Fruit fly (Drosophila melanogaster) whole organism, embryonic: Measurements from ENCODE around the gene CG44437.
A peak's percentile ranks its signal among the peaks of the same experiment; 100 is the strongest.

Experiments
- Awh ChIP-seq: fragments of 200-800 bp; sonication (Bioruptor generic); IDR thresholded peaks from 2 replicates; pipeline ENCODE4, ENCODE4 v1.3.6; 2022; ENCODE audit warnings: missing biosample characterization, missing genetic modification characterization
- CG10321 ChIP-seq: fragments of 200-800 bp; sonication (Bioruptor generic); IDR thresholded peaks from 2 replicates; pipeline ENCODE4 v1.3.6; 2022; ENCODE audit warnings: missing biosample characterization, missing genetic modification characterization
- CG10959 ChIP-seq: fragments of 200-800 bp; sonication (Bioruptor generic); IDR thresholded peaks from 2 replicates; pipeline ENCODE4 v1.3.6; 2022; ENCODE audit warnings: missing biosample characterization, missing genetic modification characterization
- CG11723 ChIP-seq: fragments of 200-800 bp; sonication (Bioruptor generic); optimal IDR thresholded peaks from 2 replicates; lab custom pipeline; 2017; ENCODE audit warnings: missing biosample characterization, mild to moderate bottlenecking, missing genetic modification characterization
- CG12659 ChIP-seq: fragments of 200-800 bp; sonication (Bioruptor generic); optimal IDR thresholded peaks from 3 replicates; lab custom pipeline; 2017; ENCODE audit warnings: mild to moderate bottlenecking, missing biosample characterization, missing genetic modification reagents, missing genetic modification characterization
- CG15073 ChIP-seq: fragments of 200-800 bp; sonication (Bioruptor generic); optimal IDR thresholded peaks from 2 replicates; lab custom pipeline; 2016; ENCODE audit warnings: missing biosample characterization, missing genetic modification characterization
- CG15601 ChIP-seq: fragments of 200-800 bp; sonication (Bioruptor generic); optimal IDR thresholded peaks from 3 replicates; lab custom pipeline; 2019; ENCODE audit warnings: missing biosample characterization, mild to moderate bottlenecking, missing genetic modification characterization, moderate library complexity
- CG17186 ChIP-seq: fragments of 200-800 bp; sonication (Bioruptor generic); optimal IDR thresholded peaks from 3 replicates; lab custom pipeline; 2017; ENCODE audit warnings: missing biosample characterization, missing genetic modification reagents, missing genetic modification characterization
- CG18619 ChIP-seq: fragments of 200-800 bp; sonication (Bioruptor generic); optimal IDR thresholded peaks from 3 replicates; lab custom pipeline; 2017; ENCODE audit warnings: missing biosample characterization, mild to moderate bottlenecking, missing genetic modification characterization
- CG2129 ChIP-seq: fragments of 200-800 bp; sonication (Bioruptor generic); IDR thresholded peaks from 2 replicates; pipeline ENCODE4 v1.3.6; 2022; ENCODE audit warnings: missing biosample characterization, missing genetic modification characterization; ENCODE audit not compliant: partially characterized antibody
- CG4820 ChIP-seq: fragments of 200-800 bp; sonication (Bioruptor generic); optimal IDR thresholded peaks from 3 replicates; lab custom pipeline; 2016; ENCODE audit warnings: missing biosample characterization, missing genetic modification characterization
- CG6654 ChIP-seq: fragments of 200-800 bp; sonication (Bioruptor generic); optimal IDR thresholded peaks from 2 replicates; lab custom pipeline; 2017; ENCODE audit warnings: missing biosample characterization, mild to moderate bottlenecking, missing genetic modification characterization
- CG6813 ChIP-seq: fragments of 200-800 bp; sonication (Bioruptor generic); optimal IDR thresholded peaks from 2 replicates; lab custom pipeline; 2017; ENCODE audit warnings: missing biosample characterization, missing genetic modification characterization, mild to moderate bottlenecking, moderate library complexity, missing genetic modification reagents
- CG9437 ChIP-seq: fragments of 200-800 bp; sonication (Bioruptor generic); optimal IDR thresholded peaks from 2 replicates; lab custom pipeline; 2018; ENCODE audit warnings: missing biosample characterization, mild to moderate bottlenecking, missing genetic modification characterization
- CHES-1-like ChIP-seq: fragments of 200-800 bp; sonication (Bioruptor generic); optimal IDR thresholded peaks from 2 replicates; lab custom pipeline; 2016; ENCODE audit warnings: missing biosample characterization, missing genetic modification characterization
- D ChIP-seq, 2 experiments: fragments of 200-800 bp in 1 of 2; fragments of >200 bp in 1 of 2; sonication (Bioruptor generic) in 1 of 2; optimal IDR thresholded peaks; 2 replicates in 1 of 2; 3 replicates in 1 of 2; lab custom pipeline; 2017; ENCODE audit warnings: mild to moderate bottlenecking in 1 of 2, missing biosample characterization in 1 of 2, missing genetic modification characterization in 1 of 2, missing genetic modification reagents in 1 of 2
- D19A ChIP-seq: fragments of 200-800 bp; optimal IDR thresholded peaks from 3 replicates; lab custom pipeline; 2019; ENCODE audit warnings: missing biosample characterization, mild to moderate bottlenecking, missing genetic modification characterization, moderate library complexity
- Dp ChIP-seq: fragments of 200-800 bp; sonication (Bioruptor generic); optimal IDR thresholded peaks from 2 replicates; lab custom pipeline; 2018; ENCODE audit warnings: missing biosample characterization, mild to moderate bottlenecking, missing genetic modification characterization, moderate library complexity
- HLH3B ChIP-seq: fragments of 200-800 bp; sonication (Bioruptor generic); IDR thresholded peaks from 2 replicates; pipeline ENCODE4 v1.3.6; 2022; ENCODE audit warnings: missing biosample characterization, missing genetic modification characterization
- Hmr ChIP-seq: fragments of 200-800 bp; sonication (Bioruptor generic); optimal IDR thresholded peaks from 3 replicates; lab custom pipeline; 2017; ENCODE audit warnings: mild to moderate bottlenecking, missing biosample characterization, missing genetic modification reagents, missing genetic modification characterization
- Hmx ChIP-seq: fragments of 200-800 bp; sonication (Bioruptor generic); optimal IDR thresholded peaks from 2 replicates; lab custom pipeline; 2016; ENCODE audit warnings: missing biosample characterization, missing genetic modification characterization
- Hr3 ChIP-seq: fragments of 200-800 bp; sonication (Bioruptor generic); optimal IDR thresholded peaks from 3 replicates; lab custom pipeline; 2016; ENCODE audit warnings: missing biosample characterization, missing genetic modification characterization
- Hr51 ChIP-seq, 2 experiments: fragments of 200-800 bp; sonication (Bioruptor generic); optimal IDR thresholded peaks; 2 replicates in 1 of 2; 3 replicates in 1 of 2; lab custom pipeline; 2016 to 2018; ENCODE audit warnings: missing biosample characterization in 2 of 2, missing genetic modification characterization in 2 of 2, mild to moderate bottlenecking in 1 of 2, moderate library complexity in 1 of 2
- Meics ChIP-seq: fragments of 200-800 bp; sonication (Bioruptor generic); optimal IDR thresholded peaks from 2 replicates; lab custom pipeline; 2017; ENCODE audit warnings: missing biosample characterization, mild to moderate bottlenecking, missing genetic modification characterization
- Nf-YA ChIP-seq: fragments of 200-800 bp; sonication (Bioruptor generic); IDR thresholded peaks from 2 replicates; pipeline ENCODE4 v1.3.6; 2022; ENCODE audit warnings: missing biosample characterization, missing genetic modification characterization
- NfI ChIP-seq: fragments of 200-800 bp; sonication (Bioruptor generic); optimal IDR thresholded peaks from 3 replicates; lab custom pipeline; 2018; ENCODE audit warnings: missing biosample characterization, mild to moderate bottlenecking, missing genetic modification characterization, moderate library complexity
- Oli ChIP-seq: fragments of 200-800 bp; sonication (Bioruptor generic); optimal IDR thresholded peaks from 2 replicates; lab custom pipeline; 2018; ENCODE audit warnings: missing biosample characterization, mild to moderate bottlenecking, missing genetic modification characterization, moderate library complexity
- PHDP ChIP-seq: fragments of 200-800 bp; sonication (Bioruptor generic); optimal IDR thresholded peaks from 3 replicates; lab custom pipeline; 2018; ENCODE audit warnings: missing biosample characterization, mild to moderate bottlenecking, missing genetic modification characterization, moderate library complexity
- Rx ChIP-seq: fragments of 200-800 bp; sonication (Bioruptor generic); IDR thresholded peaks from 2 replicates; pipeline ENCODE4 v1.3.6; 2022; ENCODE audit warnings: missing biosample characterization, missing genetic modification characterization
- Sox100B ChIP-seq: fragments of 200-800 bp; sonication (Bioruptor generic); optimal IDR thresholded peaks from 3 replicates; lab custom pipeline; 2018; ENCODE audit warnings: missing biosample characterization, mild to moderate bottlenecking, missing genetic modification characterization
- Sox102F ChIP-seq: fragments of 200-800 bp; sonication (Bioruptor generic); optimal IDR thresholded peaks from 2 replicates; lab custom pipeline; 2018; ENCODE audit warnings: missing biosample characterization, mild to moderate bottlenecking, missing genetic modification characterization, moderate library complexity
- al ChIP-seq: fragments of 200-800 bp; sonication (Bioruptor generic); IDR thresholded peaks from 2 replicates; pipeline ENCODE4 v1.3.6; 2022; ENCODE audit warnings: missing biosample characterization, missing genetic modification characterization
- az2 ChIP-seq: fragments of 200-800 bp; sonication (Bioruptor generic); optimal IDR thresholded peaks from 3 replicates; lab custom pipeline; 2016; ENCODE audit warnings: missing biosample characterization, missing genetic modification characterization
- caup ChIP-seq: fragments of 200-800 bp; sonication (Bioruptor generic); optimal IDR thresholded peaks from 3 replicates; lab custom pipeline; 2017; ENCODE audit warnings: missing biosample characterization, mild to moderate bottlenecking, missing genetic modification characterization, moderate library complexity; ENCODE audit not compliant: severe bottlenecking
- cg ChIP-seq: fragments of 200-800 bp; sonication (Bioruptor generic); optimal IDR thresholded peaks from 3 replicates; lab custom pipeline; 2019; ENCODE audit warnings: missing biosample characterization, mild to moderate bottlenecking, missing genetic modification characterization, moderate library complexity
- chinmo ChIP-seq: fragments of 200-800 bp; sonication (Bioruptor generic); IDR thresholded peaks from 4 replicates; pipeline ENCODE4 v1.3.6; 2022; ENCODE audit warnings: missing biosample characterization, missing genetic modification characterization; ENCODE audit not compliant: partially characterized antibody
- crc ChIP-seq: fragments of 200-800 bp; sonication (Bioruptor generic); optimal IDR thresholded peaks from 2 replicates; lab custom pipeline; 2016; ENCODE audit warnings: missing biosample characterization, missing genetic modification characterization
- dmrt11E ChIP-seq: fragments of 200-800 bp; sonication (Bioruptor generic); optimal IDR thresholded peaks from 3 replicates; lab custom pipeline; 2018; ENCODE audit warnings: missing biosample characterization, mild to moderate bottlenecking, missing genetic modification characterization, moderate library complexity
- en ChIP-seq: fragments of 200-800 bp; sonication (Bioruptor generic); optimal IDR thresholded peaks from 2 replicates; lab custom pipeline; 2016; ENCODE audit warnings: missing biosample characterization, missing genetic modification characterization
- ewg ChIP-seq: fragments of 200-800 bp; sonication (Bioruptor generic); optimal IDR thresholded peaks from 3 replicates; lab custom pipeline; 2017; ENCODE audit warnings: mild to moderate bottlenecking, missing biosample characterization, missing genetic modification reagents, missing genetic modification characterization
- gce ChIP-seq: fragments of 200-800 bp; sonication (Bioruptor generic); IDR thresholded peaks from 3 replicates; pipeline ENCODE4 v1.3.6; 2022; ENCODE audit warnings: missing biosample characterization, missing genetic modification characterization
- gcm ChIP-seq: fragments of 200-800 bp; sonication (Bioruptor generic); optimal IDR thresholded peaks from 2 replicates; lab custom pipeline; 2019; ENCODE audit warnings: missing biosample characterization, mild to moderate bottlenecking, missing genetic modification characterization, moderate library complexity
- gem ChIP-seq: fragments of 200-800 bp; sonication (Bioruptor generic); optimal IDR thresholded peaks from 2 replicates; lab custom pipeline; 2019; ENCODE audit warnings: missing biosample characterization, mild to moderate bottlenecking, missing genetic modification characterization, moderate library complexity
- jing ChIP-seq: fragments of 200-800 bp; sonication (Bioruptor generic); optimal IDR thresholded peaks from 2 replicates; lab custom pipeline; 2018; ENCODE audit warnings: missing biosample characterization, mild to moderate bottlenecking, missing genetic modification characterization
- lab ChIP-seq: fragments of 200-800 bp; sonication (Bioruptor generic); optimal IDR thresholded peaks from 3 replicates; lab custom pipeline; 2017; ENCODE audit warnings: missing biosample characterization, missing genetic modification characterization, mild to moderate bottlenecking, moderate library complexity, missing genetic modification reagents
- row ChIP-seq: fragments of 200-800 bp; sonication (Bioruptor generic); IDR thresholded peaks from 3 replicates; pipeline ENCODE4 v1.3.6; 2022; ENCODE audit warnings: missing biosample characterization, missing genetic modification characterization
- tin ChIP-seq: fragments of 200-800 bp; sonication (Bioruptor generic); optimal IDR thresholded peaks from 3 replicates; lab custom pipeline; 2016; ENCODE audit warnings: missing biosample characterization, missing genetic modification characterization
- toy ChIP-seq: fragments of 200-800 bp; sonication (Bioruptor generic); IDR thresholded peaks from 2 replicates; pipeline ENCODE4 v1.3.6; 2022; ENCODE audit warnings: missing biosample characterization, missing genetic modification characterization
- twi ChIP-seq: fragments of 200-800 bp; optimal IDR thresholded peaks from 2 replicates; lab custom pipeline; 2019; ENCODE audit warnings: missing biosample characterization, mild to moderate bottlenecking, missing genetic modification characterization, moderate library complexity
- vvl ChIP-seq: fragments of 200-800 bp; sonication (Bioruptor generic); IDR thresholded peaks from 2 replicates; pipeline ENCODE4 v1.3.6; 2022; ENCODE audit warnings: missing biosample characterization, missing genetic modification characterization

The CG44437 gene

DNA sequence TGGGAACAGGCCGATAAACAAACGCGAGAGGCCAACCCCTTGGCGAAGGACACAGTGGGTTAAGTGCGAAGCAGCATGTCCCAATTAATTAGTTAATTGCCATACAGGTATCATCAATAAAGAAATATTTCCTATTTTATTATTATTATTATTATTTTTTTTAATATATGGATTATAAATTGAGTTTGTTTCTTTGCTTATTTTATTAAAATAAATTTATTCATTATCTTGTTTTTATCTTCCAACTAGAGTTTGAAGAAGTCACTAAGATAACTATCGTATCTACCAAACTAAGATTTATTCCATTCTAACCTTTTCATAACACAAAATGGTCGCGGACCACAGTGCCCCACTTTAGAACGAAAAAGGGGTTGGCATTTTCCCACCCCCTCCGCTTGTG lies 6.0 kb upstream of the CG44437 start (continued):
- TF ChIP-seq gcm (peak; percentile 3), toy (GFP tag; lab: Robert Waterston, UW) (no peak), Rx (no peak), CG15601 (peak; percentile 12), Oli (peak; percentile 26), lab (GFP tag; lab: Kevin White, UChicago) (peak; percentile 51), CG10321 (GFP tag; lab: Robert Waterston, UW) (no peak), Hmx (GFP tag; lab: Kevin White, UChicago) (no peak), D (optimal IDR thresholded peaks at IDR 0.05; lab: Kevin White, UChicago) (no peak), D (GFP tag; optimal IDR thresholded peaks at IDR 0.05; lab: Kevin White, UChicago) (peak; percentile 13), Meics (peak; percentile 63), CG12659 (GFP tag; lab: Kevin White, UChicago) (peak; percentile 21), al (GFP tag; lab: Robert Waterston, UW) (no peak), CG18619 (GFP tag; lab: Kevin White, UChicago) (peak; percentile 22), az2 (GFP tag; lab: Kevin White, UChicago) (no peak), Nf-YA (GFP tag; lab: Robert Waterston, UW) (no peak), Sox102F (GFP tag; lab: Kevin White, UChicago) (peak; percentile 28), CG9437 (peak; percentile 23), ewg (no peak), NfI (peak; percentile 9), CG17186 (no peak), gce (GFP tag; lab: Robert Waterston, UW) (no peak), chinmo (no peak), twi (tag; lab: Kevin White, UChicago) (no peak), Hmr (peak; percentile 59), HLH3B (GFP tag; lab: Robert Waterston, UW) (no peak), CG4820 (GFP tag; lab: Kevin White, UChicago) (no peak), dmrt11E (tag; lab: Kevin White, UChicago) (peak; percentile 10), jing (GFP tag; lab: Kevin White, UChicago) (no peak), CG6813 (GFP tag; lab: Kevin White, UChicago) (peak; percentile 37), caup (peak; percentile 16), CG11723 (no peak), en (GFP tag; lab: Kevin White, UChicago) (no peak), Awh (no peak), crc (GFP tag; lab: Kevin White, UChicago) (no peak), row (GFP tag; lab: Robert Waterston, UW) (peak; percentile 29; the same call in 1 of the 3 replicates), Sox100B (peak; percentile 60), CG15073 (GFP tag; lab: Kevin White, UChicago) (no peak), Dp (GFP tag; lab: Kevin White, UChicago) (no peak), gem (tag; lab: Kevin White, UChicago) (peak; percentile 72), CG2129 (no peak), tin (GFP tag; lab: Kevin White, UChicago) (no peak), CG6654 (GFP tag; lab: Kevin White, UChicago) (no peak), D19A (tag; lab: Kevin White, UChicago) (peak; percentile 52), CG10959 (GFP tag; lab: Robert Waterston, UW) (no peak), Hr3 (peak; percentile 25), PHDP (tag; lab: Kevin White, UChicago) (peak; percentile 57), cg (GFP tag; lab: Kevin White, UChicago) (no peak), CHES-1-like (no peak), Hr51 (GFP tag; optimal IDR thresholded peaks at IDR 0.05; lab: Kevin White, UChicago) (peak in 1 of 2 experiments; percentile 61), vvl (GFP tag; lab: Robert Waterston, UW) (0 out of 2 replicates have a peak, but pooled peaks have one; percentile 21)
